Fruit fly (Drosophila melanogaster) whole organism, embryonic: ENCODE data around the gene CG6443.

Source experiments
- Asciz ChIP-seq: fragments of 200-800 bp; sonication (Bioruptor generic); optimal IDR thresholded peaks from 2 replicates; lab custom pipeline; 2017; ENCODE audit warnings: missing biosample characterization, mild to moderate bottlenecking, missing genetic modification characterization, missing genetic modification reagents
- CG10267 ChIP-seq: fragments of 200-800 bp; sonication (Bioruptor generic); optimal IDR thresholded peaks from 2 replicates; lab custom pipeline; 2018; ENCODE audit warnings: missing biosample characterization, mild to moderate bottlenecking, missing genetic modification characterization, moderate library complexity
- CG15601 ChIP-seq: fragments of 200-800 bp; sonication (Bioruptor generic); optimal IDR thresholded peaks from 3 replicates; lab custom pipeline; 2019; ENCODE audit warnings: missing biosample characterization, mild to moderate bottlenecking, missing genetic modification characterization, moderate library complexity
- Deaf1 ChIP-seq: fragments of 200-800 bp; optimal IDR thresholded peaks from 3 replicates; lab custom pipeline; 2019; ENCODE audit warnings: missing biosample characterization, mild to moderate bottlenecking, missing genetic modification characterization, moderate library complexity
- HLH54F ChIP-seq: fragments of 200-800 bp; sonication (Bioruptor generic); optimal IDR thresholded peaks from 3 replicates; lab custom pipeline; 2016; ENCODE audit warnings: missing biosample characterization, missing genetic modification characterization
- chn ChIP-seq: fragments of 200-800 bp; sonication (Bioruptor generic); optimal IDR thresholded peaks from 2 replicates; lab custom pipeline; 2016; ENCODE audit warnings: missing biosample characterization, missing genetic modification characterization
- nmo ChIP-seq: fragments of 200-800 bp; sonication (Bioruptor generic); optimal IDR thresholded peaks from 2 replicates; lab custom pipeline; 2018; ENCODE audit warnings: missing biosample characterization, mild to moderate bottlenecking, missing genetic modification characterization, moderate library complexity
- stc ChIP-seq: fragments of 200-800 bp; sonication (Bioruptor generic); IDR thresholded peaks from 2 replicates; pipeline ENCODE4 v1.3.6; 2022; ENCODE audit warnings: missing biosample characterization, missing genetic modification characterization

DNA sequence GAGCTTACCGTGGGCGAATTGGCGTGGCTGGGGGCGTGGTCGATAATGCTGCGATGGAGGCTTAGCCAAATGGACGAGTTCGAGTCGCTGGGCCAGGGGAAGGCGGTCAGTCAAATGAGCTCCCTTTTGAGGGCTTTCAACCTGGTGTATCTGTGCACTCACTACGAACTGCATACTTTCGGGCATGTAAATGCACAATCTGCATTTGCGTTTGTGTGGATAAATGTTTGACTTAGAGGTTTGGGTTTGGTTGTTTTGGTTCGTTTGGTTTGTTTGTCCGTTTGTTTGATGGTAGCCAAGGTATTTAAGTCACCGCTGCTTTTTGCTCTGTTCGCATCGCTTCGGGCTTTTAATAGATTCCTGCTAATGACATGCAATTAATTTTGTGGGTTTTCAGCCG is 17.6 kb upstream of the CG6443 start:
- no peak for TF ChIP-seq CG15601 (tag; lab: Kevin White, UChicago)
- no peak for TF ChIP-seq Deaf1
- no peak for TF ChIP-seq Asciz (GFP tag; lab: Kevin White, UChicago)
- TF ChIP-seq chn (GFP tag; lab: Kevin White, UChicago), result no peak
- no peak for TF ChIP-seq nmo (GFP tag; lab: Kevin White, UChicago)
- no peak for TF ChIP-seq HLH54F
- TF ChIP-seq CG10267 (tag; lab: Kevin White, UChicago), result no peak
- TF ChIP-seq stc (GFP tag; lab: Robert Waterston, UW), result no peak
